Worm (Caenorhabditis elegans) whole organism, young adult: Measurements from ENCODE around the gene F36G3.1.

ENCODE experiments used
- B0035.1 ChIP-seq: sonication (generic microtip); optimal IDR thresholded peaks from 2 replicates; lab custom pipeline; 2016; ENCODE audit warnings: missing genetic modification characterization, mild to moderate bottlenecking, missing compliant biosample characterization, missing genotype, missing genetic modification reagents
- B0336.3 ChIP-seq: fragments of 200-800 bp; sonication (Bioruptor generic); IDR thresholded peaks from 2 replicates; pipeline ENCODE4 v1.3.6; 2022; ENCODE audit warnings: missing genetic modification characterization, missing compliant biosample characterization
- F37B4.10 ChIP-seq: fragments of 200-800 bp; sonication (Bioruptor generic); IDR thresholded peaks from 2 replicates; pipeline ENCODE4 v1.3.6; 2022; ENCODE audit warnings: missing genetic modification characterization, missing compliant biosample characterization
- F49E8.2 ChIP-seq: sonication (generic microtip); optimal IDR thresholded peaks from 3 replicates; lab custom pipeline; 2017; ENCODE audit warnings: missing genetic modification characterization, mild to moderate bottlenecking, missing compliant biosample characterization, antibody characterized with exemption, moderate library complexity; ENCODE audit not compliant: insufficient read depth
- F55B11.4 ChIP-seq: sonication (generic microtip); optimal IDR thresholded peaks from 2 replicates; lab custom pipeline; 2016; ENCODE audit warnings: missing compliant biosample characterization, missing genetic modification characterization, borderline replicate concordance; ENCODE audit not compliant: insufficient read depth
- F57C9.4 ChIP-seq: sonication (generic microtip); optimal IDR thresholded peaks from 2 replicates; lab custom pipeline; 2017; ENCODE audit warnings: mild to moderate bottlenecking, missing genetic modification characterization, missing compliant biosample characterization
- K11D2.4 ChIP-seq: fragments of 200-800 bp; sonication (Bioruptor generic); IDR thresholded peaks from 2 replicates; pipeline ENCODE4 v1.3.6; 2022; ENCODE audit warnings: missing genetic modification reagents, missing genetic modification characterization, missing compliant biosample characterization
- T07F8.4 ChIP-seq: sonication (generic microtip); optimal IDR thresholded peaks from 2 replicates; lab custom pipeline; 2016; ENCODE audit warnings: mild to moderate bottlenecking, missing genetic modification characterization, moderate library complexity, missing compliant biosample characterization
- Y53G8AR.9 ChIP-seq: fragments of 200-800 bp; sonication (Bioruptor generic); conservative IDR thresholded peaks from 2 replicates; pipeline ENCODE4 v1.3.6; 2022; ENCODE audit warnings: missing genetic modification reagents, missing genetic modification characterization, missing compliant biosample characterization
- ZK185.1 ChIP-seq: sonication (generic microtip); optimal IDR thresholded peaks from 2 replicates; lab custom pipeline; 2016; ENCODE audit warnings: mild to moderate bottlenecking, missing genetic modification characterization, missing compliant biosample characterization; ENCODE audit not compliant: poor library complexity, severe bottlenecking
- aptf-2 ChIP-seq: fragments of 200-800 bp; sonication (Bioruptor generic); conservative IDR thresholded peaks from 2 replicates; pipeline ENCODE4 v1.3.6; 2022; ENCODE audit warnings: missing genetic modification reagents, missing genetic modification characterization, missing compliant biosample characterization
- aptf-3 ChIP-seq: fragments of 200-800 bp; sonication (Bioruptor generic); IDR thresholded peaks from 2 replicates; pipeline ENCODE4 v1.3.6; 2022; ENCODE audit warnings: missing genetic modification characterization, missing compliant biosample characterization
- bed-2 ChIP-seq: fragments of 200-800 bp; sonication (Bioruptor generic); IDR thresholded peaks from 2 replicates; pipeline ENCODE4 v1.3.6; 2022; ENCODE audit warnings: missing genetic modification reagents, missing genetic modification characterization, missing compliant biosample characterization
- ccch-3 ChIP-seq: fragments of 200-800 bp; sonication (Bioruptor generic); optimal IDR thresholded peaks from 2 replicates; lab custom pipeline; 2018; ENCODE audit warnings: mild to moderate bottlenecking, missing genetic modification characterization, missing compliant biosample characterization
- ceh-91 ChIP-seq: fragments of 200-800 bp; sonication (Bioruptor generic); IDR thresholded peaks from 2 replicates; pipeline ENCODE4 v1.3.6; 2022; ENCODE audit warnings: missing genetic modification reagents, missing genetic modification characterization, missing compliant biosample characterization
- dox-1 ChIP-seq: fragments of 200-800 bp; sonication (Bioruptor generic); IDR thresholded peaks from 2 replicates; pipeline ENCODE4 v1.3.6; 2022; ENCODE audit warnings: missing genetic modification reagents, missing genetic modification characterization, missing compliant biosample characterization
- efl-1 ChIP-seq: fragments of 150-350 bp; optimal IDR thresholded peaks from 2 replicates; lab custom pipeline; 2014; ENCODE audit warnings: missing biosample characterization, missing genetic modification reagents, missing genetic modification characterization
- egrh-3 ChIP-seq: fragments of 200-800 bp; sonication (Bioruptor generic); IDR thresholded peaks from 2 replicates; pipeline ENCODE4 v1.3.6; 2022; ENCODE audit warnings: missing genetic modification reagents, missing genetic modification characterization, missing compliant biosample characterization
- ets-4 ChIP-seq: fragments of 200-800 bp; sonication (Bioruptor generic); optimal IDR thresholded peaks from 2 replicates; lab custom pipeline; 2018; ENCODE audit warnings: mild to moderate bottlenecking, missing genetic modification characterization, missing compliant biosample characterization
- hlh-12 ChIP-seq: sonication (generic microtip); optimal IDR thresholded peaks from 2 replicates; lab custom pipeline; 2016; ENCODE audit warnings: missing genetic modification characterization, missing compliant biosample characterization
- let-526 ChIP-seq: fragments of 200-800 bp; sonication (Bioruptor generic); IDR thresholded peaks from 2 replicates; pipeline ENCODE4 v1.3.6; 2022; ENCODE audit warnings: missing genetic modification reagents, missing genetic modification characterization, missing compliant biosample characterization
- lin-35 ChIP-seq, 3 experiments: fragments of 150-350 bp in 2 of 3; sonication (generic microtip) in 1 of 3; optimal IDR thresholded peaks; 2 replicates each; lab custom pipeline; 2014 to 2018; ENCODE audit warnings: missing biosample characterization in 3 of 3, missing genetic modification characterization in 3 of 3, missing genetic modification reagents in 3 of 3
- lsl-1 ChIP-seq: fragments of 200-800 bp; sonication (Bioruptor generic); optimal IDR thresholded peaks from 2 replicates; lab custom pipeline; 2018; ENCODE audit warnings: mild to moderate bottlenecking, missing genetic modification characterization, moderate library complexity, missing compliant biosample characterization
- lsy-27 ChIP-seq: sonication (generic microtip); optimal IDR thresholded peaks from 2 replicates; lab custom pipeline; 2017; ENCODE audit warnings: missing genetic modification characterization, mild to moderate bottlenecking, missing compliant biosample characterization, antibody characterized with exemption, missing genotype, borderline replicate concordance; ENCODE audit not compliant: insufficient read depth
- madf-10 ChIP-seq: sonication (generic microtip); optimal IDR thresholded peaks from 2 replicates; lab custom pipeline; 2016; ENCODE audit warnings: mild to moderate bottlenecking, missing genetic modification characterization, missing compliant biosample characterization
- madf-8 ChIP-seq: fragments of 200-800 bp; sonication (Bioruptor generic); conservative IDR thresholded peaks from 2 replicates; pipeline ENCODE4 v1.3.6; 2022; ENCODE audit warnings: missing genetic modification reagents, missing genetic modification characterization, missing compliant biosample characterization
- mel-28 ChIP-seq: sonication (generic microtip); optimal IDR thresholded peaks from 2 replicates; lab custom pipeline; 2016; ENCODE audit warnings: borderline replicate concordance, mild to moderate bottlenecking, missing genetic modification characterization, missing compliant biosample characterization
- mxl-1 ChIP-seq: sonication (generic microtip); optimal IDR thresholded peaks from 2 replicates; lab custom pipeline; 2016; ENCODE audit warnings: missing genetic modification characterization, missing compliant biosample characterization
- nhr-120 ChIP-seq: fragments of 200-800 bp; sonication (Bioruptor generic); IDR thresholded peaks from 2 replicates; pipeline ENCODE4 v1.3.6; 2022; ENCODE audit warnings: missing genetic modification characterization, missing compliant biosample characterization
- nhr-90 ChIP-seq: sonication (generic microtip); optimal IDR thresholded peaks from 2 replicates; lab custom pipeline; 2016; ENCODE audit warnings: missing genotype, mild to moderate bottlenecking, missing genetic modification characterization, missing compliant biosample characterization
- pha-4 ChIP-seq: fragments of 150-350 bp; sonication (generic microtip); optimal IDR thresholded peaks from 2 replicates; lab custom pipeline; 2014; ENCODE audit warnings: missing biosample characterization, missing genetic modification reagents, missing genetic modification characterization
- rpc-1 ChIP-seq, 2 experiments: fragments of 150-350 bp in 1 of 2; sonication (generic microtip) in 1 of 2; optimal IDR thresholded peaks; 2 replicates each; lab custom pipeline; 2014 to 2018; ENCODE audit warnings: missing biosample characterization in 1 of 2, missing genetic modification characterization in 1 of 2, missing genetic modification reagents in 1 of 2, missing genotype in 1 of 2
- sea-2 ChIP-seq: fragments of 200-800 bp; sonication (Bioruptor generic); IDR thresholded peaks from 2 replicates; pipeline ENCODE4 v1.3.6; 2022; ENCODE audit warnings: missing genetic modification characterization, missing compliant biosample characterization
- snpc-1.1 ChIP-seq: sonication (generic microtip); optimal IDR thresholded peaks from 2 replicates; lab custom pipeline; 2017; ENCODE audit warnings: missing genetic modification characterization, mild to moderate bottlenecking, missing compliant biosample characterization, antibody characterized with exemption, moderate library complexity, missing genotype, missing genetic modification reagents; ENCODE audit not compliant: insufficient read depth
- snpc-4 ChIP-seq, 5 experiments: fragments of 150-350 bp in 1 of 5; sonication (generic microtip) in 4 of 5; optimal IDR thresholded peaks; 2 replicates each; lab custom pipeline; 2014 to 2018; ENCODE audit warnings: missing genetic modification characterization in 5 of 5, missing biosample characterization in 3 of 5, antibody characterized with exemption in 2 of 5, mild to moderate bottlenecking in 2 of 5, missing compliant biosample characterization in 2 of 5, missing genotype in 2 of 5, moderate library complexity in 2 of 5, missing genetic modification reagents in 1 of 5
- somi-1 ChIP-seq: fragments of 200-800 bp; sonication (Bioruptor generic); optimal IDR thresholded peaks from 2 replicates; lab custom pipeline; 2018; ENCODE audit warnings: mild to moderate bottlenecking, missing genetic modification characterization, missing compliant biosample characterization
- sptf-2 ChIP-seq: fragments of 200-800 bp; sonication (Bioruptor generic); optimal IDR thresholded peaks from 2 replicates; lab custom pipeline; 2018; ENCODE audit warnings: mild to moderate bottlenecking, missing genetic modification characterization, missing compliant biosample characterization
- tbp1 ChIP-seq: fragments of 200-800 bp; sonication (Bioruptor generic); optimal IDR thresholded peaks from 2 replicates; lab custom pipeline; 2018; ENCODE audit warnings: mild to moderate bottlenecking, missing genetic modification characterization, missing compliant biosample characterization
- ztf-22 ChIP-seq: fragments of 200-800 bp; sonication (Bioruptor generic); optimal IDR thresholded peaks from 2 replicates; lab custom pipeline; 2018; ENCODE audit warnings: mild to moderate bottlenecking, missing genetic modification characterization, moderate library complexity, missing compliant biosample characterization
- ztf-28 ChIP-seq: fragments of 200-800 bp; sonication (Bioruptor generic); IDR thresholded peaks from 2 replicates; pipeline ENCODE4 v1.3.6; 2022; ENCODE audit warnings: missing genetic modification reagents, missing genetic modification characterization, missing compliant biosample characterization

The F36G3.1 gene

ce11 chrX:9763903-9764302 is 25.1 kb downstream of the F36G3.1 start:
- TF ChIP-seq ceh-91 (GFP tag; lab: Robert Waterston, UW), result no peak
- TF ChIP-seq F55B11.4, result no peak
- TF ChIP-seq, all 124 proteins: peak for 0

ce11 chrX:9761266-9761665 is 27.7 kb downstream of the F36G3.1 start, which contains the start of gene T09B9.3:
TSS of gene T09B9.3 (minus strand) at chrX:9761366.
- TF ChIP-seq lsy-27 (tag; lab: Kevin White, UChicago) (no peak), aptf-3 (GFP tag; lab: Robert Waterston, UW) (no peak), K11D2.4 (GFP tag; lab: Robert Waterston, UW) (no peak), F49E8.2 (no peak), pha-4 (tag; lab: Kevin White, UChicago) (no peak), B0336.3 (GFP tag; lab: Robert Waterston, UW) (no peak), let-526 (GFP tag; lab: Robert Waterston, UW) (no peak), lsl-1 (GFP tag; lab: Kevin White, UChicago) (no peak), snpc-4 (GFP tag; optimal IDR thresholded peaks at IDR 0.05; lab: Kevin White, UChicago) (no peak), snpc-4 (tag; optimal IDR thresholded peaks at IDR 0.05; lab: Kevin White, UChicago) (no peak), Y53G8AR.9 (no peak), nhr-90 (no peak), ccch-3 (GFP tag; lab: Kevin White, UChicago) (no peak), ztf-28 (GFP tag; lab: Robert Waterston, UW) (no peak), dox-1 (GFP tag; lab: Robert Waterston, UW) (no peak), egrh-3 (no peak), somi-1 (no peak)
- TF ChIP-seq, all 124 proteins: peak for 0

ce11 chrX:9756971-9757370 is 32.0 kb downstream of the F36G3.1 start, which contains the start of gene T09B9.1:
TSS of gene T09B9.1 (plus strand) at chrX:9757271.
- peak; percentile 41 for TF ChIP-seq efl-1 (GFP tag; lab: Kevin White, UChicago)
- no peak for TF ChIP-seq B0035.1 (tag; lab: Kevin White, UChicago)

- TF ChIP-seq snpc-1.1, result peak; percentile 66
- no peak for TF ChIP-seq madf-10 (tag; lab: Kevin White, UChicago)
- TF ChIP-seq tbp1, result peak; percentile 67
- no peak for TF ChIP-seq T07F8.4 (tag; lab: Kevin White, UChicago)
- peak; percentile 1 for TF ChIP-seq rpc-1 (optimal IDR thresholded peaks at IDR 0.05; lab: Kevin White, UChicago)
- TF ChIP-seq rpc-1 (tag; optimal IDR thresholded peaks at IDR 0.05; lab: Kevin White, UChicago), result peak; percentile 62
Measured at ce11 chrX:9754537-9754936, 34.5 kb downstream of the F36G3.1 start.

ce11 chrX:9743513-9743914 is 45.5 kb downstream of the F36G3.1 start:
- TF ChIP-seq ets-4 (GFP tag; lab: Kevin White, UChicago) (peak; percentile 91), aptf-3 (GFP tag; lab: Robert Waterston, UW) (peak; percentile 98), aptf-2 (GFP tag; lab: Robert Waterston, UW) (peak; percentile 80), rpc-1 (optimal IDR thresholded peaks at IDR 0.05; lab: Kevin White, UChicago) (peak; percentile 99), rpc-1 (tag; optimal IDR thresholded peaks at IDR 0.05; lab: Kevin White, UChicago) (peak; percentile 99), F57C9.4 (peak; percentile 94), madf-8 (GFP tag; lab: Robert Waterston, UW) (peak; percentile 33; the same call in 1 of the 2 replicates), sptf-2 (GFP tag; lab: Kevin White, UChicago) (peak; percentile 98), hlh-12 (peak; percentile 91), lsl-1 (GFP tag; lab: Kevin White, UChicago) (peak; percentile 52), lin-35 (GFP tag; optimal IDR thresholded peaks at IDR 0.05; lab: Kevin White, UChicago) (peak in 2 of 3 experiments; percentile 50 to 85), ZK185.1 (tag; lab: Kevin White, UChicago) (peak; percentile 97), mxl-1 (tag; lab: Kevin White, UChicago) (peak; percentile 95), ztf-22 (GFP tag; lab: Kevin White, UChicago) (peak; percentile 96), bed-2 (GFP tag; lab: Robert Waterston, UW) (peak; percentile 78), F37B4.10 (GFP tag; lab: Robert Waterston, UW) (peak; percentile 91; the same call in 1 of the 2 replicates), ztf-28 (GFP tag; lab: Robert Waterston, UW) (peak; percentile 96), mel-28 (tag; lab: Kevin White, UChicago) (peak; percentile 82), sea-2 (GFP tag; lab: Robert Waterston, UW) (peak; percentile 92), lsy-27 (tag; lab: Kevin White, UChicago) (peak; percentile 81), nhr-90 (peak; percentile 97), nhr-120 (GFP tag; lab: Robert Waterston, UW) (peak; percentile 98)
